Fruit fly (Drosophila melanogaster) whole organism, pupa: ENCODE measurements around the gene Tango5.

ENCODE experiments used
- CG10348 ChIP-seq: fragments of 200-800 bp; sonication (Bioruptor generic); IDR thresholded peaks from 2 replicates; pipeline ENCODE4 v1.3.6; 2022; ENCODE audit warnings: missing biosample characterization, missing genetic modification characterization
- CG12605 ChIP-seq: fragments of 200-800 bp; sonication (Bioruptor generic); IDR thresholded peaks from 2 replicates; pipeline ENCODE4 v1.3.6; 2022; ENCODE audit warnings: missing biosample characterization, missing genetic modification characterization
- CG13204 ChIP-seq: fragments of 200-800 bp; sonication (Bioruptor generic); optimal IDR thresholded peaks from 2 replicates; lab custom pipeline; 2018; ENCODE audit warnings: missing biosample characterization, mild to moderate bottlenecking, missing genetic modification characterization, moderate library complexity
- CG14655 ChIP-seq: fragments of 200-800 bp; sonication (Bioruptor generic); optimal IDR thresholded peaks from 3 replicates; lab custom pipeline; 2017; ENCODE audit warnings: mild to moderate bottlenecking, missing biosample characterization, missing genetic modification reagents, missing genetic modification characterization
- CG15710 ChIP-seq: fragments of 200-800 bp; sonication (Bioruptor generic); optimal IDR thresholded peaks from 2 replicates; lab custom pipeline; 2018; ENCODE audit warnings: missing biosample characterization, mild to moderate bottlenecking, missing genetic modification characterization, moderate library complexity
- CG17806 ChIP-seq: fragments of 200-800 bp; sonication (Bioruptor generic); optimal IDR thresholded peaks from 2 replicates; lab custom pipeline; 2018; ENCODE audit warnings: missing biosample characterization, mild to moderate bottlenecking, missing genetic modification characterization, moderate library complexity
- CG32121 ChIP-seq: fragments of 200-800 bp; sonication (Bioruptor generic); IDR thresholded peaks from 2 replicates; pipeline ENCODE4 v1.3.6; 2022; ENCODE audit warnings: missing biosample characterization, missing genetic modification characterization
- CG34367 ChIP-seq: fragments of 200-800 bp; sonication (Bioruptor generic); optimal IDR thresholded peaks from 2 replicates; lab custom pipeline; 2018; ENCODE audit warnings: missing biosample characterization, mild to moderate bottlenecking, missing genetic modification characterization
- CG4496 ChIP-seq: fragments of 200-800 bp; sonication (Bioruptor generic); IDR thresholded peaks from 3 replicates; pipeline ENCODE4 v1.3.6; 2022; ENCODE audit warnings: missing biosample characterization, missing genetic modification characterization
- CG8159 ChIP-seq: fragments of 200-800 bp; sonication (Bioruptor generic); optimal IDR thresholded peaks from 3 replicates; lab custom pipeline; 2018; ENCODE audit warnings: missing biosample characterization, mild to moderate bottlenecking, missing genetic modification characterization, moderate library complexity
- CG8301 ChIP-seq: fragments of 200-800 bp; sonication (Bioruptor generic); optimal IDR thresholded peaks from 2 replicates; lab custom pipeline; 2018; ENCODE audit warnings: missing biosample characterization, mild to moderate bottlenecking, missing genetic modification characterization
- CG9948 ChIP-seq: fragments of 200-800 bp; sonication (Bioruptor generic); optimal IDR thresholded peaks from 2 replicates; lab custom pipeline; 2018; ENCODE audit warnings: missing biosample characterization, mild to moderate bottlenecking, missing genetic modification characterization, moderate library complexity
- D1 ChIP-seq: fragments of 200-800 bp; sonication (Bioruptor generic); optimal IDR thresholded peaks from 2 replicates; lab custom pipeline; 2018; ENCODE audit warnings: missing biosample characterization, mild to moderate bottlenecking, missing genetic modification characterization, moderate library complexity
- EcR ChIP-seq: fragments of 200-800 bp; sonication (Bioruptor generic); optimal IDR thresholded peaks from 3 replicates; lab custom pipeline; 2019; ENCODE audit warnings: missing biosample characterization, missing genetic modification characterization, mild to moderate bottlenecking, moderate library complexity, missing genetic modification reagents
- Ets98B ChIP-seq: fragments of 200-800 bp; sonication (Bioruptor generic); IDR thresholded peaks from 2 replicates; pipeline ENCODE4 v1.3.6; 2022; ENCODE audit warnings: missing biosample characterization, missing genetic modification characterization
- Pif1A ChIP-seq: fragments of 200-800 bp; sonication (Bioruptor generic); optimal IDR thresholded peaks from 3 replicates; lab custom pipeline; 2016; ENCODE audit warnings: missing biosample characterization, missing genetic modification characterization
- Pif1B ChIP-seq: fragments of 200-800 bp; sonication (Bioruptor generic); optimal IDR thresholded peaks from 3 replicates; lab custom pipeline; 2016; ENCODE audit warnings: missing biosample characterization, missing genetic modification characterization
- Snoo ChIP-seq: fragments of 200-800 bp; sonication (Bioruptor generic); optimal IDR thresholded peaks from 3 replicates; lab custom pipeline; 2017; ENCODE audit warnings: missing biosample characterization, mild to moderate bottlenecking, missing genetic modification characterization, inconsistent platforms
- fd96Ca ChIP-seq: fragments of 200-800 bp; sonication (Bioruptor generic); IDR thresholded peaks from 3 replicates; pipeline ENCODE4 v1.3.6; 2022; ENCODE audit warnings: missing biosample characterization, missing genetic modification characterization
- gl ChIP-seq: fragments of 200-800 bp; sonication (Bioruptor generic); optimal IDR thresholded peaks from 2 replicates; lab custom pipeline; 2018; ENCODE audit warnings: missing biosample characterization, mild to moderate bottlenecking, missing genetic modification characterization
- rn ChIP-seq: fragments of 200-800 bp; sonication (Bioruptor generic); IDR thresholded peaks from 2 replicates; pipeline ENCODE4 v1.3.6; 2022; ENCODE audit warnings: missing biosample characterization, missing genetic modification characterization

Gene Tango5

DNA sequence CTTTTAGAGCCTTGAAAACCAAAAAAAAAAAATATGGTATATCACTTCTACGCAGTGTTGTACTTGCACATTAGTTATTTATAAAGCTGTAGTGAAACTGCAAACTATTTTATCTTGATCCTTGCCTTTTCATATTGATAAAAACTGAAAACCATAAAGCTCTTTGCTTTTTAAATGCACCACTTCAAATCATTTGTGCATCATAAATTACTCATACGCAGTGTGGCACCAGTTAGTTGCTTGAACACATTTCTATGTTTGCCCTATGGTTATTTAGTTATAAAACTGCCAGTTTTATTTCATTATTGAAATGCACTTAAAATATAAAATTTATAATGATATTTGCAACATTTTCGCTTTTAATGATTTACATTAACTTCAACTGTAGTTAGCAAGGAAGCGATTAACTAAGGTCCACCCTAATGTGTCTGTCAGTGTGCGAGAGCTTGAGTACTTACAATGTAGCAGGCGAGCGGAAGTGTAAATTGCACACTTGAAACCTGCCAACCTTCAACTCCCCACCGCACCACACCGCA, 8.1 kb downstream of the Tango5 start:
- TF ChIP-seq CG32121 (GFP tag; lab: Robert Waterston, UW) (no peak), CG13204 (no peak), Snoo (tag; lab: Kevin White, UChicago) (no peak), CG17806 (tag; lab: Kevin White, UChicago) (peak; percentile 18), CG8301 (tag; lab: Kevin White, UChicago) (peak; percentile 4), CG9948 (peak; percentile 13), CG10348 (GFP tag; lab: Robert Waterston, UW) (no peak), CG8159 (tag; lab: Kevin White, UChicago) (peak; percentile 70), CG15710 (tag; lab: Kevin White, UChicago) (peak; percentile 12)

DNA sequence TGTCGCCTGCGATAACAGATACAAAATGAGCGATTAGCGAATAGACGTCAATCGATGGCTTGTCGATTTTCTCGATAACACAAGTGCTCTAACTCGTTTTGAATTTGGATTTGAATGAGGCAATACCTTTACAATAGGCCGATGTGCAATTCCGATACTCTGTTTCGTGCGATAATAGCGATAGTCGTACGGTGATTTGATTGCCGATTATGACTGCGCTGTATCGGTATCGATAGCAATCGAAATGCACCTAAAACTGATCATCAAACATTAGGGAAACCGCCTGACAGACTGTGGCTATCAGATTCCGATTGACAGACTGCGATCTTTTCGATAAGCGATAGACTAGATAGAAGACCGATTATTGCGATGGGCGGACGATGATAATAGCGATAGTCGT, 12.4 kb downstream of the Tango5 start:
- TF ChIP-seq CG10348 (GFP tag; lab: Robert Waterston, UW): no peak
- TF ChIP-seq gl: no peak
- TF ChIP-seq CG8159 (tag; lab: Kevin White, UChicago): no peak
- no peak for TF ChIP-seq CG9948
- no peak for TF ChIP-seq Pif1A (GFP tag; lab: Kevin White, UChicago)
- no peak for TF ChIP-seq CG8301 (tag; lab: Kevin White, UChicago)
- no peak for TF ChIP-seq CG4496
- TF ChIP-seq CG17806 (tag; lab: Kevin White, UChicago): no peak
- no peak for TF ChIP-seq CG13204
- TF ChIP-seq CG12605 (GFP tag; lab: Robert Waterston, UW): no peak
- TF ChIP-seq CG14655 (GFP tag; lab: Kevin White, UChicago): no peak
- TF ChIP-seq Ets98B (GFP tag; lab: Robert Waterston, UW): no peak
- TF ChIP-seq fd96Ca (GFP tag; lab: Robert Waterston, UW): no peak
- no peak for TF ChIP-seq CG34367 (tag; lab: Kevin White, UChicago)
- TF ChIP-seq D1: no peak

DNA sequence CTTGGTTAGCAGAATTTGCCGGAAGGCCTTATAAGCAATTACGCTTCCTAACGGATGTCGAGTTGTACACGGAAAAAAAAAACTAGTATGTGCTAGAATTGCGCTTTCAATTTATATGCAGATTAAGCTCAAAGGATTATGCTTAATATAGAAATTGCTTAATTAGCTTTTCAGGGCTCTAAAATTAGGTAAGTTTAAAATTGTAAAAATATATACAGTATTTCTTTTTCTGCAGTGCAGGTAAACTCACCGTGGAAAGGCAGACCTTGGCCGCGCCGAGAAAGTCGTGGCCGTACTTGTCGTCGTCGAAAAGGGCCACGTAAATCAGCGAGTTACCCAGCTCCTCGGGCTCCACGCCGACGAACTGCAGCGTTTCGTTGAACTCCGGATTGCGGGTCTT, 13.5 kb downstream of the Tango5 start:
- TF ChIP-seq CG14655 (GFP tag; lab: Kevin White, UChicago): no peak
- TF ChIP-seq CG17806 (tag; lab: Kevin White, UChicago): peak; percentile 5

DNA sequence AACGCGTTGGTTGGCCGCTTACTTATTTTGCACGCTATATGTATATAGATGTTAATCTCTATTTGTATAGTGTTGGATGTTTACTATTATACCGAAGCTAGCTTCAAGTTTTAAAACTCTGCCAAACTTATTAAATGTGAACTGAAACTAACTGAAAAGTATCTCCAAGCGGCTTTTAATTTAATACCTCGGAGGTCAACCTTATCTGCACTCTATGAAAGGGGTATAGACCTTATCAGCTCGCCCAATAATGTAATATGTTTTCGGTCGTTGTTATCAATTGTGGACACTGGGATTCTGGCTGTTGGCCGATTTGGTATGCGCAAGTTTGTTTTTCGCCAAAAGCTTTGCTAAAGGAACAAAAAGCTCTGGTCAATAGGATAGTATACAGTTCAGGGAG, 15.6 kb downstream of the Tango5 start:
- no peak for TF ChIP-seq Pif1A (GFP tag; lab: Kevin White, UChicago)
- no peak for TF ChIP-seq CG13204

DNA sequence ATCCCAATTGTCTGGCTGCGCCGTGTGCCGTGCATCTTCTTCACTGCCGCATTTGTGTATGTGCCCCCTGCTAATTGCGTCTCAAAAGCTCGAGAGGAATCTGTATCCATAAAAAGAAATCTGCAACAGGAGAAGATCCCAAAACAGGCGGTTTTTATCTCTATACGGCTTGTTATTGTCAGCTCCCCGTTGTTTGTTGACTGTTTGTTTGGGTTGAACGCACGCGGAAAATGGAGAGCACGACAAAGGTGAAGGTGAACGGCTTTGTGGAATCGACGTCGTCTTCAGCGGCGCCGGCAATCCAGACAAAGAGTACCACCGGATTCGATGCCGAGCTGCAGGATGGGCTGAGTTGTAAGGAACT, 18.6 kb downstream of the Tango5 start:
- no peak for TF ChIP-seq Ets98B (GFP tag; lab: Robert Waterston, UW)
- TF ChIP-seq fd96Ca (GFP tag; lab: Robert Waterston, UW): no peak
- TF ChIP-seq rn (GFP tag; lab: Robert Waterston, UW): no peak
- TF ChIP-seq Snoo (tag; lab: Kevin White, UChicago): no peak
- TF ChIP-seq EcR: peak; percentile 87
- TF ChIP-seq CG10348 (GFP tag; lab: Robert Waterston, UW): no peak
- TF ChIP-seq Pif1B (GFP tag; lab: Kevin White, UChicago): no peak
- TF ChIP-seq CG4496: no peak

DNA sequence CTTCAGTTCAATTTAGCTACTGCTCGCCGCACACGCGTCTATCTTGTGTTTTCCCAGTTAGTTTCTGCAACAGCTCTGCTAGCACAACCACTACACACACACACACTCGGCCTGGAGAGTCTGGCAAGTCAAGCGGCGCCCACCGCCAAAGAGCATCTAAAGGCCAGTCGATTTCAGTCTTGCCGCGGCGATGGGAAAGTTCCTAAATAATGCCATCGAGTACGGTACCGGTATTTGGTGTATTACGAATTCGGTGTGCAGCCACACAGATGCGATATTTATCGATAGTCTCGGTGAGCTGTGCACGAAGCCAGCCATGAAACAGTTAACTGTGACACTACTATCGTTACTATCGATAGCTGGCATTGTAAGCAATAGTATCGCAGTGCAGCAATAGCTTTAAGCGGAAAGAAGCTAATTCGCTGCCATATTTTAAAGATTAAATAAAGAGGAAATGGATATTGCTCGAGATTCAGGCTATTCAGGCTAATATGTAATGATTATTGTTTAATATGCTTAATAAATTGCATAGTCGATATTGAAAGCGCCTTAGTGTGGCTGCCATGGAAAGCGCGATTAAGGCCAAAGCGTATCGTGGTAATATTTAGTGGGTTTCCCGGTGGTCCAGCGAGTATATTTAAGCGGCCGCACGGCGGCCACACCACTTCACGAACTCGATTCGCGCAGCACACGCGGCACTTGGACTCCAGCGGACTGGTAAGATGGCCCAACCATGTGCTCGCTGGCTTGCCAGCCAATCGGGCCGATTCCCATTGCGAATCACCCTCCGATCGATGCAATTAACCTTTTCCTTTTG, 19.2 kb downstream of the Tango5 start, which contains the start of gene stx:
stx (minus strand) TSS at position 171 of the 817 bp plus-strand sequence.
- TF ChIP-seq EcR (no peak), CG12605 (GFP tag; lab: Robert Waterston, UW) (peak; percentile 59), Ets98B (GFP tag; lab: Robert Waterston, UW) (peak; percentile 49), D1 (no peak), rn (GFP tag; lab: Robert Waterston, UW) (peak; percentile 8; the same call in 1 of the 2 replicates), Pif1A (GFP tag; lab: Kevin White, UChicago) (no peak), CG32121 (GFP tag; lab: Robert Waterston, UW) (peak; percentile 42; the same call in 1 of the 2 replicates), Pif1B (GFP tag; lab: Kevin White, UChicago) (no peak), CG17806 (tag; lab: Kevin White, UChicago) (no peak), CG9948 (no peak), Snoo (tag; lab: Kevin White, UChicago) (no peak), CG8301 (tag; lab: Kevin White, UChicago) (no peak), CG15710 (tag; lab: Kevin White, UChicago) (peak; percentile 2), CG34367 (tag; lab: Kevin White, UChicago) (no peak), CG4496 (peak; percentile 58; the same call in 2 of the 3 replicates), CG8159 (tag; lab: Kevin White, UChicago) (peak; percentile 8), fd96Ca (GFP tag; lab: Robert Waterston, UW) (peak; percentile 23; the same call in 1 of the 3 replicates)
- TF ChIP-seq, all 21 proteins: peak for 8
